Worm (Caenorhabditis elegans): ENCODE results near the gene gst-28.

- no peak for TF ChIP-seq ama-1 (optimal IDR thresholded peaks at IDR 0.05)
- no peak for TF ChIP-seq hnd-1 (tag; optimal IDR thresholded peaks at IDR 0.05)
- no peak for TF ChIP-seq hmg-4 (GFP tag; optimal IDR thresholded peaks at IDR 0.05)
- TF ChIP-seq scrt-1 (GFP tag; IDR thresholded peaks at IDR 0.05), result no peak
- no peak for TF ChIP-seq ceh-13 (GFP tag; optimal IDR thresholded peaks at IDR 0.05)
- no peak for TF ChIP-seq tbx-11 (GFP tag; IDR thresholded peaks at IDR 0.05)
- no peak for TF ChIP-seq flt-1 (GFP tag; IDR thresholded peaks at IDR 0.05)
- no peak for TF ChIP-seq hmbx-1 (tag; optimal IDR thresholded peaks at IDR 0.05)
- no peak for TF ChIP-seq sea-1 (GFP tag; conservative IDR thresholded peaks at IDR 0.05)
- TF ChIP-seq ceh-36 (tag; optimal IDR thresholded peaks at IDR 0.05), result no peak
- no peak for TF ChIP-seq F13C5.2 (tag; optimal IDR thresholded peaks at IDR 0.05)
- TF ChIP-seq tbx-37 (GFP tag; conservative IDR thresholded peaks at IDR 0.05), result no peak
- TF ChIP-seq aly-1 (tag; optimal IDR thresholded peaks at IDR 0.05), result no peak
These were observed 38.9 kb upstream of the gst-28 start for ce11 chrII:15206234-15206633.

Measured in whole organism, early embryonic.